Fruit fly (Drosophila melanogaster): ENCODE data around the gene Gss1.

dm6 chrX:17870614-17871394, 18.5 kb upstream of the Gss1 start:
- TF ChIP-seq cyc (GFP tag; optimal IDR thresholded peaks at IDR 0.05) (no peak), CG10669 (GFP tag; optimal IDR thresholded peaks at IDR 0.05) (no peak), CG8632 (GFP tag; optimal IDR thresholded peaks at IDR 0.05) (no peak), Ets96B (tag; optimal IDR thresholded peaks at IDR 0.05) (no peak), Sox102F (GFP tag; optimal IDR thresholded peaks at IDR 0.05) (no peak), Eip78C (GFP tag) (peak; percentile 54), Hr39 (GFP tag; optimal IDR thresholded peaks at IDR 0.05) (no peak), CG32006 (GFP tag; optimal IDR thresholded peaks at IDR 0.05) (no peak), Hr38 (GFP tag; optimal IDR thresholded peaks at IDR 0.05) (no peak), CG15336 (GFP tag; IDR thresholded peaks at IDR 0.05) (peak; percentile 37; the same call in 1 of the 2 replicates), CG10631 (GFP tag; optimal IDR thresholded peaks at IDR 0.05) (no peak), CG3032 (tag; optimal IDR thresholded peaks at IDR 0.05) (no peak)
